Fruit fly (Drosophila melanogaster): ENCODE data around the gene CG31064.
A peak's percentile ranks its signal among the peaks of the same experiment; 100 is the strongest.

The CG31064 gene

dm6 chr3R:27247892-27248291, 9.0 kb upstream of the CG31064 start, which contains the start of gene CG5984:
Gene CG5984 (minus strand): TSS chr3R:27247992.
- no peak for TF ChIP-seq usp (GFP tag; optimal IDR thresholded peaks at IDR 0.05)

dm6 chr3R:27246264-27246663, 7.4 kb upstream of the CG31064 start:
- peak in 1 of 2 experiments; percentile 46 for TF ChIP-seq foxo (GFP tag; optimal IDR thresholded peaks at IDR 0.05)
- peak; percentile 47 for TF ChIP-seq rgr (GFP tag; optimal IDR thresholded peaks at IDR 0.05)
- TF ChIP-seq brk (GFP tag; optimal IDR thresholded peaks at IDR 0.05) = no peak
- peak; percentile 45 for TF ChIP-seq OdsH (GFP tag; optimal IDR thresholded peaks at IDR 0.05)
- TF ChIP-seq Sp1 (GFP tag; optimal IDR thresholded peaks at IDR 0.05) = peak; percentile 50
- TF ChIP-seq Hr83 (GFP tag; optimal IDR thresholded peaks at IDR 0.05; ENCODE audit: poor library complexity, severe bottlenecking) = no peak
- TF ChIP-seq HLH106 (tag; optimal IDR thresholded peaks at IDR 0.05) = peak; percentile 56
- TF ChIP-seq h (GFP tag; optimal IDR thresholded peaks at IDR 0.05) = peak; percentile 21
- TF ChIP-seq woc (GFP tag; optimal IDR thresholded peaks at IDR 0.05) = no peak
- TF ChIP-seq psq (GFP tag; optimal IDR thresholded peaks at IDR 0.05) = peak; percentile 37

DNA sequence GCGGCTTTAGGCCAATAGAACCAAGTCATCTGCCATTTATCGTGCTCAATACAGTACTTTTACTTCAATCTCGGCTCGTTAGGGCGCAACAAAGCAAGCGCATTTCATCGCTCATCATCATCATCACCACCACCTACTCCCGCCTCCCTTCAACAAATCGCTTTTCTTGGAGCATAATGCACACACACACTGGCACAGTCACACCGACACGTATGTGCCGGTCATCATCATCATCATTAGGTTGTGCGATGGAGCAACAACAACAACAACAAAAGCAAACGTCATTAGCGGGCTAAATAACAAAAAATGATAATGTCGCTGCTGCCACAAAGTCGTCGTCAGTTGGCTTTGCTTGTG, 6.5 kb upstream of the CG31064 start:
- TF ChIP-seq foxo (GFP tag; optimal IDR thresholded peaks at IDR 0.05) (peak in 1 of 2 experiments; percentile 18), br (GFP tag; optimal IDR thresholded peaks at IDR 0.05) (no peak), rgr (GFP tag; optimal IDR thresholded peaks at IDR 0.05) (peak; percentile 8)

DNA sequence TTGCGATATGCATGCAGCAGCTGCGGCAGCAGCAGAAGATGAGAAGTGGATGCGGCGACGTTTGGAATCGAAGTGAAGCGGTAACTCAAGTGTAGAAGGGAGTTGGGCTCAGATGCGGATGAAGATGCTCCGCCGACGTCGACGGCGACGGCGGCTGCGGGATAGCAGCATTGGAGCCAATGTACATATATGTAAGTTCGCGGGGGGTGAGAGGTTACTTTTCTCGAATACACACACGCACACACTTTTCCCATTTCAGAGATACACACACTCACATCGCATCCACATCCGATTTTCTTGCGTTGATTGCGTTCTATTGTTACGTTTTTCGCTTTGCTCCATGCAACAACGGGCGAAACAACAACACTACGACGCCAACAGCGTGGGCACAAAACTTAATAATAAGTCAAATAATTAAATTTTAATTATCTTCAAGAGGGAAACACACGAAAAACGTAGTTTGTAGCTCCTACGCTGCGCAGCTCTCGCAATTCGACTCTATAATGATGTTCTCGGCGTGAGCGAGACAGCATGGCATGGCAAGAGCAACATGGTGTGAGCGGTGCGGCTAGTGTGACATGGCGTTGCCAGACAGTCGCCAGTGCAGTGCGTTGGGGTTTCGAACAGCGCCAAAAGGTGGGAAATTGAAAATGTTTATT, 6.0 kb upstream of the CG31064 start, which contains the start of gene CG18766:
Gene CG18766, minus strand, starts transcription at position 508 of the 659 bp plus-strand sequence.
- TF ChIP-seq br (GFP tag; optimal IDR thresholded peaks at IDR 0.05) (peak; percentile 13), N (GFP tag; optimal IDR thresholded peaks at IDR 0.05) (peak; percentile 32), dsf (GFP tag; optimal IDR thresholded peaks at IDR 0.05; ENCODE audit: borderline replicate concordance) (no peak), h (GFP tag; optimal IDR thresholded peaks at IDR 0.05) (peak; percentile 31), fru (GFP tag; optimal IDR thresholded peaks at IDR 0.05) (peak; percentile 6), Dif (GFP tag; optimal IDR thresholded peaks at IDR 0.05; ENCODE audit: partially characterized antibody) (peak; percentile 66), HLH106 (tag; optimal IDR thresholded peaks at IDR 0.05) (peak; percentile 20), Myc (optimal IDR thresholded peaks at IDR 0.05) (no peak), Hr83 (GFP tag; optimal IDR thresholded peaks at IDR 0.05; ENCODE audit: poor library complexity, severe bottlenecking) (peak; percentile 79), CG9705 (GFP tag; optimal IDR thresholded peaks at IDR 0.05) (no peak), foxo (GFP tag; optimal IDR thresholded peaks at IDR 0.05) (peak in 1 of 2 experiments; percentile 49), Rel (GFP tag; optimal IDR thresholded peaks at IDR 0.05) (peak; percentile 50), Rel (tag; optimal IDR thresholded peaks at IDR 0.05) (peak; percentile 67), Vsx2 (GFP tag; optimal IDR thresholded peaks at IDR 0.05; ENCODE audit: partially characterized antibody) (peak; percentile 21), CrebA (GFP tag; optimal IDR thresholded peaks at IDR 0.05; ENCODE audit: borderline replicate concordance) (no peak), sv (GFP tag; optimal IDR thresholded peaks at IDR 0.05) (no peak), woc (GFP tag; optimal IDR thresholded peaks at IDR 0.05) (no peak), ey (GFP tag; optimal IDR thresholded peaks at IDR 0.05) (peak; percentile 32), OdsH (GFP tag; optimal IDR thresholded peaks at IDR 0.05) (peak; percentile 3), psq (GFP tag; optimal IDR thresholded peaks at IDR 0.05) (peak; percentile 33), rgr (GFP tag; optimal IDR thresholded peaks at IDR 0.05) (peak; percentile 31)

DNA sequence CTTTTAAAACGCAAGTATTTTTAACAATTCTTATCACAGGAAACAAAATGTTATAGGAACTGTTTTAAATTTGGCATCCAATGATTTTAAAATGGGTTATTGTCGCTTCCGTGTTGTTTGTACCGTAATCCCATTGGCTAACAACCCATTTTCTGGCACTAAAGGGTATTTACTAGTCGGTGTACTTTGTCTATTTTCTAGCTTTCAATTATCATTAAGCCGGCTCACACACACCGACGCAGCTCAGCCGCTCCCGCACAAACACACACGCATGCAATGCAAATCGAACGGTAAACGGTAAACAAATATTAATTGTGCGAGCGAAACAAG, 5.5 kb upstream of the CG31064 start:
- TF ChIP-seq CrebA (GFP tag; optimal IDR thresholded peaks at IDR 0.05; ENCODE audit: borderline replicate concordance) (no peak), Vsx2 (GFP tag; optimal IDR thresholded peaks at IDR 0.05; ENCODE audit: partially characterized antibody) (no peak), jim (GFP tag; optimal IDR thresholded peaks at IDR 0.05) (no peak), OdsH (GFP tag; optimal IDR thresholded peaks at IDR 0.05) (no peak), Jra (GFP tag; optimal IDR thresholded peaks at IDR 0.05) (no peak), h (GFP tag; optimal IDR thresholded peaks at IDR 0.05) (no peak), pan (optimal IDR thresholded peaks at IDR 0.05) (no peak), N (GFP tag; optimal IDR thresholded peaks at IDR 0.05) (no peak), Hr78 (GFP tag; optimal IDR thresholded peaks at IDR 0.05) (no peak)

DNA sequence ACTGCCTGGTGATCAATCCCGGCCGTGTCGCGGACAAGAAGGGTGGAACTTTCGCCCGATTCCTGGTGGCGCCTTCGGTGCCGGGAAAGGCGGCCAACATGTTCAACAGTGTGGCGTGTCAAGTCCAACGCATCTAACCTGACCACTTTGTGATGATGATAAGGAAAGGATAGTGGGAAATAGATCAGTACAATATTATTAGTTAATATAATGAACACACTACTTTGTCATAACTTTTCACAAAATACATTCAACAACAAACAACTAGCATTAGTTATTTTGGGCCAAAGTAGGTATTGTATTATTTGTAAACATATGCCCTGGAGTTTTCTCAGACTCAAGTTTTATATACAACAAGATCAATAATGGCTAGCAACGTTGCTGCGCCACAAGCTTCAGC, 2.1 kb upstream of the CG31064 start, which contains the start of gene CG17991:
Gene CG17991, plus strand, starts transcription at position 301 of the 400 bp plus-strand sequence.
- TF ChIP-seq usp (GFP tag; optimal IDR thresholded peaks at IDR 0.05) (no peak), GATAd (GFP tag; optimal IDR thresholded peaks at IDR 0.05) (no peak), Dif (GFP tag; optimal IDR thresholded peaks at IDR 0.05; ENCODE audit: partially characterized antibody) (no peak), Abd-B (GFP tag; optimal IDR thresholded peaks at IDR 0.05) (no peak), CG9705 (GFP tag; optimal IDR thresholded peaks at IDR 0.05) (no peak), CrebA (GFP tag; optimal IDR thresholded peaks at IDR 0.05; ENCODE audit: borderline replicate concordance) (no peak), Jra (GFP tag; optimal IDR thresholded peaks at IDR 0.05) (no peak), woc (GFP tag; optimal IDR thresholded peaks at IDR 0.05) (no peak), Rel (GFP tag; optimal IDR thresholded peaks at IDR 0.05) (no peak), Rel (tag; optimal IDR thresholded peaks at IDR 0.05) (no peak), lola (GFP tag; optimal IDR thresholded peaks at IDR 0.05) (no peak), jim (GFP tag; optimal IDR thresholded peaks at IDR 0.05) (no peak), brk (GFP tag; optimal IDR thresholded peaks at IDR 0.05) (no peak), ey (GFP tag; optimal IDR thresholded peaks at IDR 0.05) (no peak)

Measured in whole organism, wandering third instar larva.